Worm (Caenorhabditis elegans) whole organism, L4 larva: ENCODE measurements around the gene W09B6.4.
A peak's percentile ranks its signal among the peaks of the same experiment; 100 is the strongest.

ENCODE experiments used
- F26F4.8 ChIP-seq: fragments of 200-800 bp; sonication (Bioruptor generic); conservative IDR thresholded peaks from 2 replicates; pipeline ENCODE4 v1.3.6; 2022; ENCODE audit warnings: missing genetic modification characterization, missing compliant biosample characterization
- T20F7.1 ChIP-seq: fragments of 200-800 bp; sonication (Bioruptor generic); optimal IDR thresholded peaks from 2 replicates; lab custom pipeline; 2018; ENCODE audit warnings: mild to moderate bottlenecking, missing genetic modification characterization, missing compliant biosample characterization
- aly-2 ChIP-seq: sonication (generic microtip); optimal IDR thresholded peaks from 2 replicates; lab custom pipeline; 2018; ENCODE audit warnings: missing biosample characterization, missing genetic modification characterization
- ceh-20 ChIP-seq: fragments of 200-800 bp; sonication (Bioruptor generic); IDR thresholded peaks from 2 replicates; pipeline ENCODE4 v1.3.6; 2022; ENCODE audit warnings: missing genetic modification reagents, missing genetic modification characterization, missing compliant biosample characterization
- ctbp-1 ChIP-seq: fragments of 200-800 bp; sonication (Bioruptor generic); IDR thresholded peaks from 2 replicates; pipeline ENCODE4 v1.3.6; 2022; ENCODE audit warnings: missing genetic modification reagents, missing genetic modification characterization, missing compliant biosample characterization
- daf-16 ChIP-seq, 3 experiments: sonication (generic microtip); optimal IDR thresholded peaks; 2 replicates each; lab custom pipeline; 2016 to 2017; ENCODE audit warnings: missing genetic modification characterization in 3 of 3, missing genetic modification reagents in 3 of 3, mild to moderate bottlenecking in 2 of 3, missing compliant biosample characterization in 2 of 3, missing biosample characterization in 1 of 3, moderate library complexity in 1 of 3
- daf-8 ChIP-seq: fragments of 200-800 bp; sonication (Bioruptor generic); IDR thresholded peaks from 2 replicates; pipeline ENCODE4 v1.3.6; 2022; ENCODE audit warnings: missing genetic modification characterization, missing compliant biosample characterization
- dmd-6 ChIP-seq: fragments of 200-800 bp; sonication (Bioruptor generic); IDR thresholded peaks from 2 replicates; pipeline ENCODE4 v1.3.6; 2022; ENCODE audit warnings: missing genetic modification reagents, missing genetic modification characterization, missing compliant biosample characterization
- dpl-1 ChIP-seq: fragments of 150-350 bp; optimal IDR thresholded peaks from 2 replicates; lab custom pipeline; 2014; ENCODE audit warnings: missing biosample characterization, missing genetic modification reagents, missing genetic modification characterization
- dve-1 ChIP-seq: sonication (generic microtip); optimal IDR thresholded peaks from 2 replicates; lab custom pipeline; 2017; ENCODE audit warnings: antibody characterized with exemption, mild to moderate bottlenecking, missing genetic modification characterization, missing compliant biosample characterization; ENCODE audit not compliant: insufficient read depth
- egl-43 ChIP-seq: fragments of 200-800 bp; sonication (Bioruptor generic); IDR thresholded peaks from 2 replicates; pipeline ENCODE4 v1.3.6; 2022; ENCODE audit warnings: missing genetic modification reagents, missing genetic modification characterization, missing compliant biosample characterization
- fkh-10 ChIP-seq: fragments of 150-350 bp; optimal IDR thresholded peaks from 2 replicates; lab custom pipeline; 2014; ENCODE audit warnings: missing biosample characterization, missing genetic modification reagents, missing genetic modification characterization
- hlh-11 ChIP-seq: fragments of 200-800 bp; sonication (Bioruptor generic); optimal IDR thresholded peaks from 2 replicates; lab custom pipeline; 2018; ENCODE audit warnings: mild to moderate bottlenecking, missing genetic modification characterization, missing compliant biosample characterization
- hlh-30 ChIP-seq: sonication (generic microtip); optimal IDR thresholded peaks from 2 replicates; lab custom pipeline; 2017; ENCODE audit warnings: antibody characterized with exemption, mild to moderate bottlenecking, missing genetic modification characterization, missing compliant biosample characterization; ENCODE audit not compliant: insufficient read depth
- lim-7 ChIP-seq: fragments of 200-800 bp; sonication (Bioruptor generic); IDR thresholded peaks from 2 replicates; pipeline ENCODE4 v1.3.6; 2022; ENCODE audit warnings: missing genetic modification characterization, missing compliant biosample characterization
- lin-13 ChIP-seq: fragments of 150-350 bp; optimal IDR thresholded peaks from 2 replicates; lab custom pipeline; 2014; ENCODE audit warnings: missing biosample characterization, missing genetic modification reagents, missing genetic modification characterization
- lsy-2 ChIP-seq, 2 experiments: fragments of 150-350 bp in 1 of 2; sonication (generic microtip) in 1 of 2; optimal IDR thresholded peaks; 2 replicates each; lab custom pipeline; 2014 to 2017; ENCODE audit warnings: missing biosample characterization in 2 of 2, missing genetic modification characterization in 2 of 2
- madf-5 ChIP-seq, 2 experiments: fragments of 200-800 bp; sonication (Bioruptor generic); IDR thresholded peaks; 2 replicates each; pipeline ENCODE4 v1.3.6; 2022; ENCODE audit warnings: missing compliant biosample characterization in 2 of 2, missing genetic modification characterization in 2 of 2
- mdt-29 ChIP-seq: fragments of 200-800 bp; sonication (Bioruptor generic); IDR thresholded peaks from 2 replicates; pipeline ENCODE4 v1.3.6; 2022; ENCODE audit warnings: missing genetic modification reagents, missing genetic modification characterization, missing compliant biosample characterization
- mep-1 ChIP-seq: fragments of 150-350 bp; sonication (generic microtip); optimal IDR thresholded peaks from 3 replicates; lab custom pipeline; 2014; ENCODE audit warnings: missing biosample characterization, missing genetic modification characterization
- mes-2 ChIP-seq: sonication (generic microtip); optimal IDR thresholded peaks from 2 replicates; lab custom pipeline; 2016; ENCODE audit warnings: missing genotype, mild to moderate bottlenecking, missing genetic modification characterization, missing compliant biosample characterization; ENCODE audit not compliant: poor library complexity, severe bottlenecking
- mxl-2 ChIP-seq: fragments of 200-800 bp; sonication (Bioruptor generic); conservative IDR thresholded peaks from 2 replicates; pipeline ENCODE4 v1.3.6; 2022; ENCODE audit warnings: missing genetic modification reagents, missing genetic modification characterization, missing compliant biosample characterization
- mxl-3 ChIP-seq: fragments of 200-800 bp; sonication (Bioruptor generic); optimal IDR thresholded peaks from 2 replicates; lab custom pipeline; 2018; ENCODE audit warnings: mild to moderate bottlenecking, missing genetic modification characterization, missing compliant biosample characterization
- nhr-25 ChIP-seq: sonication (generic microtip); optimal IDR thresholded peaks from 2 replicates; lab custom pipeline; 2017; ENCODE audit warnings: missing genetic modification characterization, mild to moderate bottlenecking, missing compliant biosample characterization, antibody characterized with exemption, moderate library complexity, borderline replicate concordance; ENCODE audit not compliant: insufficient read depth
- nhr-28 ChIP-seq: fragments of 150-350 bp; optimal IDR thresholded peaks from 2 replicates; lab custom pipeline; 2014; ENCODE audit warnings: missing biosample characterization, missing genetic modification characterization
- nhr-41 ChIP-seq: fragments of 200-800 bp; sonication (Bioruptor generic); IDR thresholded peaks from 2 replicates; pipeline ENCODE4 v1.3.6; 2022; ENCODE audit warnings: missing genetic modification reagents, missing genetic modification characterization, missing compliant biosample characterization
- pha-4 ChIP-seq, 2 experiments: fragments of 150-350 bp in 1 of 2; fragments of 200-800 bp in 1 of 2; sonication (Bioruptor generic) in 1 of 2; IDR thresholded peaks in 1 of 2; optimal IDR thresholded peaks in 1 of 2; 2 replicates each; pipeline versions ENCODE4 v1.3.6 to Lab custom; 2014 to 2022; ENCODE audit warnings: missing genetic modification characterization in 2 of 2, missing genetic modification reagents in 2 of 2, missing biosample characterization in 1 of 2, missing compliant biosample characterization in 1 of 2
- php-3 ChIP-seq: fragments of 200-800 bp; sonication (Bioruptor generic); IDR thresholded peaks from 2 replicates; pipeline ENCODE4 v1.3.6; 2022; ENCODE audit warnings: missing genetic modification reagents, missing genetic modification characterization, missing compliant biosample characterization
- pqm-1 ChIP-seq: sonication (generic microtip); optimal IDR thresholded peaks from 2 replicates; lab custom pipeline; 2017; ENCODE audit warnings: missing biosample characterization, missing genetic modification characterization
- set-16 ChIP-seq: fragments of 200-800 bp; sonication (Bioruptor generic); IDR thresholded peaks from 2 replicates; pipeline ENCODE4 v1.3.6; 2022; ENCODE audit warnings: missing genetic modification reagents, missing genetic modification characterization, missing compliant biosample characterization
- tra-1 ChIP-seq: fragments of 200-800 bp; sonication (Bioruptor generic); IDR thresholded peaks from 2 replicates; pipeline ENCODE4 v1.3.6; 2022; ENCODE audit warnings: missing genetic modification reagents, missing genetic modification characterization, missing compliant biosample characterization
- unc-39 ChIP-seq: sonication (generic microtip); optimal IDR thresholded peaks from 2 replicates; lab custom pipeline; 2017; ENCODE audit warnings: missing biosample characterization, missing genetic modification characterization
- unc-62 ChIP-seq, 3 experiments: fragments of 150-350 bp in 1 of 3; sonication (generic microtip); optimal IDR thresholded peaks in 2 of 3; peaks in 1 of 3; 1 replicate in 1 of 3; 2 replicates in 2 of 3; lab custom pipeline; 2014 to 2017; ENCODE audit warnings: missing biosample characterization in 3 of 3, missing genetic modification characterization in 3 of 3, missing genetic modification reagents in 3 of 3, missing genotype in 1 of 3
- zag-1 ChIP-seq: fragments of 150-350 bp; optimal IDR thresholded peaks from 2 replicates; lab custom pipeline; 2014; ENCODE audit warnings: missing biosample characterization, missing genetic modification characterization
- zip-11 ChIP-seq: fragments of 200-800 bp; sonication (Bioruptor generic); IDR thresholded peaks from 2 replicates; pipeline ENCODE4 v1.3.6; 2022; ENCODE audit warnings: missing genetic modification characterization, missing compliant biosample characterization

The W09B6.4 gene

DNA sequence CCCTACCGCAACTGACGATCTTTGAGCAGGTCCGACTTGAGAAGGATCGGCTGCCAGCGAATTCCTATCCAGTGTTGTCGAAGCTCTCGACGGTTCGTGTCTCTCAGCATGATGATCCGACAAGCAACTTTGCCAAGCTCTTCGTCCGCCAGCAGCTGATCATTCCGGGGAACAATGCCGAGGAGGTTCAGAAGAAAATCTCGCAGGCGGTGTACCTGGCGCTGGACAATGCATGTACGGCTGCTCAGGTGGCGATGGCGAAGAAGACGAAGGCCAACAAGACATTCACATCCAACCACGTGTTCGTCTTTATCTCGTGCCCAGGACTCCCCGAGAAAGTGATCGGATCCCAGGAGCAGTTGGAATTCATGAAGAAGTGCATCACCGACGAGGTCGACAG, 8.8 kb upstream of the W09B6.4 start:
- TF ChIP-seq ctbp-1 (GFP tag; lab: Robert Waterston, UW), result no peak
- TF ChIP-seq ceh-20 (GFP tag; lab: Robert Waterston, UW), result no peak
- TF ChIP-seq aly-2 (tag; lab: Kevin White, UChicago), result peak; percentile 16
- peak; percentile 50; the same call in 1 of the 2 replicates for TF ChIP-seq set-16 (GFP tag; lab: Robert Waterston, UW)

DNA sequence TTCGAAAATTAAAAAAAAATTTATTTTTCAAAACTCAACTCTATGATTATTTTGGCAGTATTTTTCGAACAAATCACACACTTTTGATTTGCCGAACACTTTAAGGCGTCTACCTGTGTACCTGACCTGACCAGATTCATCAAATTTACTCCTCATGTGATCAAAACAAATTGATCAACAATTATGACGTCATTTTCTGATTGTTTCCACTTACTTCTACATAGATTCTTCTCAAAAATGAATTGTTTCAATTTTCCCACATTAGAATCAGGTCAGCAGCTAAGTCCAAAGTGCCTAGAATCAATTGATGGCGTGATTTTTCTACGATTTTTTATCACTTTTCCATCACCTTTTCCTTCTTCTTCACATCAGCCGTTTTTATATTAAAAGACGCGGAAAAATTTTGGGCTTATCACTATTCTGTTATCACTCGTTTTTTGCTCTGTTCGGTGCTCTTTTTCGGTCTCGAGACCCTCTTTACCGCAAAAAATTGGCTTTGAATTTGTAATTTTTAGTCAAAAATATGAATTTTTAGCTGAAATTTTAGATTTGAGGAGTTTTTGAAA, 2.6 kb upstream of the W09B6.4 start:
- peak in 1 of 2 experiments; percentile 10 for TF ChIP-seq unc-62 (GFP tag; optimal IDR thresholded peaks at IDR 0.05 in 1 of 2; lab: Kevin White, UChicago)
- TF ChIP-seq unc-62 (tag; optimal IDR thresholded peaks at IDR 0.05; lab: Kevin White, UChicago), result no peak
- TF ChIP-seq nhr-28 (tag; lab: Kevin White, UChicago), result peak; percentile 44
- no peak for TF ChIP-seq set-16 (GFP tag; lab: Robert Waterston, UW)
- TF ChIP-seq mdt-29 (GFP tag; lab: Robert Waterston, UW), result peak; percentile 37; the same call in 1 of the 2 replicates
- TF ChIP-seq lsy-2 (tag; optimal IDR thresholded peaks at IDR 0.05; lab: Kevin White, UChicago), result peak in 1 of 2 experiments; percentile 11
- TF ChIP-seq zip-11 (GFP tag; lab: Robert Waterston, UW), result no peak
- no peak for TF ChIP-seq daf-8 (GFP tag; lab: Robert Waterston, UW)
- peak; percentile 7 for TF ChIP-seq T20F7.1 (GFP tag; lab: Kevin White, UChicago)
- peak; percentile 24 for TF ChIP-seq mep-1 (tag; lab: Kevin White, UChicago)
- no peak for TF ChIP-seq daf-16 (GFP tag; optimal IDR thresholded peaks at IDR 0.05; lab: Kevin White, UChicago)
- TF ChIP-seq daf-16 (tag; optimal IDR thresholded peaks at IDR 0.05; lab: Kevin White, UChicago), result peak; percentile 63
- TF ChIP-seq dve-1 (tag; lab: Kevin White, UChicago), result peak; percentile 36
- TF ChIP-seq nhr-25 (tag; lab: Kevin White, UChicago), result peak; percentile 41
- TF ChIP-seq dmd-6 (GFP tag; lab: Robert Waterston, UW), result peak; percentile 62
- peak; percentile 11 for TF ChIP-seq dpl-1 (GFP tag; lab: Kevin White, UChicago)
- TF ChIP-seq php-3 (GFP tag; lab: Robert Waterston, UW), result 0 out of 2 replicates have a peak, but pooled peaks have one; percentile 29
- no peak for TF ChIP-seq zag-1 (tag; lab: Kevin White, UChicago)
- no peak for TF ChIP-seq nhr-41 (GFP tag; lab: Robert Waterston, UW)
- peak; percentile 38 for TF ChIP-seq mes-2 (tag; lab: Kevin White, UChicago)
- peak in 1 of 2 experiments; percentile 39; a peak in 1 of 4 replicates for TF ChIP-seq madf-5 (GFP tag; IDR thresholded peaks at IDR 0.05; lab: Robert Waterston, UW)
- peak; percentile 39 for TF ChIP-seq hlh-30 (tag; lab: Kevin White, UChicago)
- TF ChIP-seq hlh-11 (tag; lab: Kevin White, UChicago), result peak; percentile 64
- no peak for TF ChIP-seq lim-7 (GFP tag; lab: Robert Waterston, UW)
- peak; percentile 16 for TF ChIP-seq pqm-1 (tag; lab: Kevin White, UChicago)
- TF ChIP-seq tra-1, result 0 out of 2 replicates have a peak, but pooled peaks have one; percentile 32

DNA sequence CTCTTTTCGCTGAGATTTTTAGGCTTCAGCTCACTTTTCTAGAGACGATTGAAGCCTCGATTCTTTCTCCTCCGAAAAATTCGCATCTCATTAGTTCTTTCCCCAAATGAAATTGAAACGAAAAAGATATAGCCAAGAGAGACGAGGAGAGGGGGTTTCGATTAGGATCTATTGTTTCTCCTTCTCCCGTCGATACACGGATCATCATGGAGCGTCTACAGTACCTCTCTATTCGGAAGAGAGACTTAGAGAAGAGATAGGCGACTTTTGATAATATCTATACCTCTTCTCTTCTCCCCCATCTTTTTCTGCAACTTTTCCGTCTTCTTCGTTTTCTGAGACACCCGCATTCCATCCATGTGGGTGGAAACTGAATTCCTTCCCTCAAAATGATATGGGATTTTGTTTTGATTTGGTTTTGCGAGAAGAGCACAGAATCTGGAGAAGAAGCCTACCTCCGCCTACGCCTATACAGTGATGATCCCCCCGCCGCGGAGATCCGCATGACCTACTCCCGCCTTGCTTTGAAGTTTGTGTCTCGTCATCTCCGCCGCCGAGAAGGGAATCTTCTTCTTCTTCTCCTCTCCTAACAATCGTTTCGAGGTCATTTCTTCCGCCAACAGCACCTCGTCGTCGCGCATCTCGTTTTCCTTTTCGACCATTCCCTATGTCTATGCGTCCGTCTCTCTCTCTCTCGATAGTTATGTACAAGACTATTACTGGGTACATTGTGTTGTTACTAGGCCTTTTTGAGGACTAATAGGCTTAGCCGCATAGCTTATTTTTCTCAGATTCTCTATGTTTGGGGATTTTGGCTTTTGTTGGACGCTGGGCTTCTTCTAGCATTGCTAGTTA, 1.3 kb upstream of the W09B6.4 start:
- TF ChIP-seq egl-43 (peak; percentile 17; the same call in 1 of the 2 replicates), hlh-11 (tag; lab: Kevin White, UChicago) (peak; percentile 3), nhr-25 (tag; lab: Kevin White, UChicago) (peak; percentile 28), fkh-10 (GFP tag; lab: Kevin White, UChicago) (no peak), mep-1 (tag; lab: Kevin White, UChicago) (no peak), lsy-2 (tag; optimal IDR thresholded peaks at IDR 0.05; lab: Kevin White, UChicago) (peak in 1 of 2 experiments; percentile 2), unc-39 (tag; lab: Kevin White, UChicago) (no peak), unc-62 (GFP tag; optimal IDR thresholded peaks at IDR 0.05 in 1 of 2; lab: Kevin White, UChicago) (peak in 1 of 2 experiments; percentile 72), unc-62 (tag; optimal IDR thresholded peaks at IDR 0.05; lab: Kevin White, UChicago) (no peak), F26F4.8 (GFP tag; lab: Robert Waterston, UW) (0 out of 2 replicates have a peak, but pooled peaks have one; percentile 54), tra-1 (0 out of 2 replicates have a peak, but pooled peaks have one; percentile 6), mxl-2 (0 out of 2 replicates have a peak, but pooled peaks have one; percentile 30), pha-4 (GFP tag; IDR thresholded peaks at IDR 0.05; lab: Robert Waterston, UW) (peak; percentile 23; the same call in 1 of the 2 replicates), pha-4 (tag; optimal IDR thresholded peaks at IDR 0.05; lab: Kevin White, UChicago) (no peak), mxl-3 (peak; percentile 20), php-3 (GFP tag; lab: Robert Waterston, UW) (no peak), set-16 (GFP tag; lab: Robert Waterston, UW) (peak; percentile 64), lin-13 (GFP tag; lab: Kevin White, UChicago) (peak; percentile 29)
